Worm (Caenorhabditis elegans): ENCODE measurements around the gene T22E5.1.
A peak's percentile ranks its signal among the peaks of the same experiment; 100 is the strongest.

Gene T22E5.1

ce11 chrX:6448866-6449400 lies 36.3 kb downstream of the T22E5.1 start, which contains the start of gene fah-1:
TSS of gene fah-1 (minus strand) at chrX:6448916.
- TF ChIP-seq nhr-25 (tag; optimal IDR thresholded peaks at IDR 0.05; ENCODE audit: borderline replicate concordance, insufficient read depth): peak; percentile 86
- no peak for TF ChIP-seq skn-1 (tag; optimal IDR thresholded peaks at IDR 0.05)
- no peak for TF ChIP-seq R02D3.7 (tag; optimal IDR thresholded peaks at IDR 0.05)
- TF ChIP-seq aha-1 (tag): peak; percentile 86
- TF ChIP-seq jun-1 (tag; optimal IDR thresholded peaks at IDR 0.05): no peak
- TF ChIP-seq mxl-2 (GFP tag; conservative IDR thresholded peaks at IDR 0.05): no peak
- no peak for TF ChIP-seq lim-7 (GFP tag; IDR thresholded peaks at IDR 0.05)
- no peak for TF ChIP-seq unc-130 (GFP tag; optimal IDR thresholded peaks at IDR 0.05)
- no peak for TF ChIP-seq lin-29 (GFP tag; IDR thresholded peaks at IDR 0.05)
- TF ChIP-seq nhr-42 (GFP tag; IDR thresholded peaks at IDR 0.05): no peak
- TF ChIP-seq tag-97 (GFP tag; IDR thresholded peaks at IDR 0.05): no peak
- no peak for TF ChIP-seq arid-1 (GFP tag; conservative IDR thresholded peaks at IDR 0.05)
- peak; percentile 37 for TF ChIP-seq T20F7.1 (GFP tag; optimal IDR thresholded peaks at IDR 0.05)
- TF ChIP-seq pha-4 (GFP tag; IDR thresholded peaks at IDR 0.05): no peak
- no peak for TF ChIP-seq pha-4 (tag; optimal IDR thresholded peaks at IDR 0.05)
- TF ChIP-seq nhr-77 (tag; optimal IDR thresholded peaks at IDR 0.05): peak; percentile 31
- no peak for TF ChIP-seq ZK337.2 (GFP tag; IDR thresholded peaks at IDR 0.05)
- TF ChIP-seq mdl-1 (tag; optimal IDR thresholded peaks at IDR 0.05): peak in 1 of 2 experiments; percentile 57
- peak; percentile 74 for TF ChIP-seq hlh-11 (tag; optimal IDR thresholded peaks at IDR 0.05)
- no peak for TF ChIP-seq daf-8 (GFP tag; IDR thresholded peaks at IDR 0.05)
- peak; percentile 68 for TF ChIP-seq hlh-30 (tag; optimal IDR thresholded peaks at IDR 0.05; ENCODE audit: insufficient read depth)
- TF ChIP-seq daf-16 (GFP tag; optimal IDR thresholded peaks at IDR 0.05): no peak
- TF ChIP-seq daf-16 (tag; optimal IDR thresholded peaks at IDR 0.05): peak; percentile 73
- TF ChIP-seq Y105C5A.15 (GFP tag; IDR thresholded peaks at IDR 0.05): no peak
- no peak for TF ChIP-seq ceh-32 (tag; optimal IDR thresholded peaks at IDR 0.05; ENCODE audit: poor library complexity)
- peak; percentile 74; the same call in 1 of the 2 replicates for TF ChIP-seq tra-1 (GFP tag; IDR thresholded peaks at IDR 0.05)
- TF ChIP-seq Y48G9A.11 (GFP tag; IDR thresholded peaks at IDR 0.05): no peak
- TF ChIP-seq saeg-2 (GFP tag; IDR thresholded peaks at IDR 0.05): no peak
- no peak for TF ChIP-seq lin-1 (GFP tag; IDR thresholded peaks at IDR 0.05)
- TF ChIP-seq cey-2 (tag; optimal IDR thresholded peaks at IDR 0.05; ENCODE audit: borderline replicate concordance, insufficient read depth): peak; percentile 15
- no peak for TF ChIP-seq lin-15B (tag; optimal IDR thresholded peaks at IDR 0.05)
- TF ChIP-seq attf-4 (tag; optimal IDR thresholded peaks at IDR 0.05): no peak
- TF ChIP-seq dve-1 (tag; optimal IDR thresholded peaks at IDR 0.05; ENCODE audit: insufficient read depth): peak; percentile 87
- no peak for TF ChIP-seq zag-1 (tag; optimal IDR thresholded peaks at IDR 0.05)
- no peak for TF ChIP-seq nhr-41 (GFP tag; IDR thresholded peaks at IDR 0.05)
- TF ChIP-seq php-3 (GFP tag; IDR thresholded peaks at IDR 0.05): peak; percentile 71; the same call in 1 of the 2 replicates
- TF ChIP-seq ZK546.5 (tag; optimal IDR thresholded peaks at IDR 0.05): no peak
- no peak for TF ChIP-seq ama-1 (optimal IDR thresholded peaks at IDR 0.05)
- TF ChIP-seq lin-38 (GFP tag; IDR thresholded peaks at IDR 0.05): no peak
- peak; percentile 70 for TF ChIP-seq mep-1 (tag; optimal IDR thresholded peaks at IDR 0.05)
- TF ChIP-seq ceh-82 (tag; optimal IDR thresholded peaks at IDR 0.05): no peak
- TF ChIP-seq hif-1 (tag; optimal IDR thresholded peaks at IDR 0.05): no peak
- no peak for TF ChIP-seq madf-9 (GFP tag; conservative IDR thresholded peaks at IDR 0.05)
- TF ChIP-seq nhr-48 (tag; optimal IDR thresholded peaks at IDR 0.05): peak; percentile 53
- peak; percentile 67 for TF ChIP-seq dmd-6 (GFP tag; IDR thresholded peaks at IDR 0.05)
- TF ChIP-seq ceh-20 (GFP tag; IDR thresholded peaks at IDR 0.05): peak; percentile 47; the same call in 1 of the 2 replicates
- no peak for TF ChIP-seq aly-2 (tag; optimal IDR thresholded peaks at IDR 0.05)
- peak; percentile 39; the same call in 1 of the 2 replicates for TF ChIP-seq T26A8.4 (GFP tag; IDR thresholded peaks at IDR 0.05)
- TF ChIP-seq pqm-1 (tag; optimal IDR thresholded peaks at IDR 0.05): no peak
- peak; percentile 59 for TF ChIP-seq nhr-102 (tag; optimal IDR thresholded peaks at IDR 0.05)
- TF ChIP-seq nhr-28 (tag; optimal IDR thresholded peaks at IDR 0.05): peak; percentile 22
